In genomic region chrV:15190903-15191302, ce11 we compare ENCODE assay signal across 3 worm cellular contexts.
A peak's percentile ranks its signal among the peaks of the same experiment; 100 is the strongest.
TF ChIP-seq lines count a peak whose summit lies in the region.

Gene Y75B12B.11 (plus strand): TSS chrV:15191296.

TF ChIP-seq in whole organism, L1 larva, 84 proteins besides CTCF, POLR2A, EP300 and RAD21 (continued from another document):
- TF ChIP-seq unc-86 (tag; optimal IDR thresholded peaks at IDR 0.05; lab: Kevin White, UChicago) (peak; percentile 40), lin-14 (GFP tag; optimal IDR thresholded peaks at IDR 0.05; lab: Kevin White, UChicago) (peak; percentile 63), mdl-1 (tag; optimal IDR thresholded peaks at IDR 0.05; lab: Kevin White, UChicago) (peak in 1 of 2 experiments; percentile 51), grh-1 (GFP tag; IDR thresholded peaks at IDR 0.05; lab: Robert Waterston, UW) (peak; percentile 43; the same call in 1 of the 2 replicates), xbp-1 (tag; optimal IDR thresholded peaks at IDR 0.05; lab: Kevin White, UChicago) (peak; percentile 57), nhr-77 (tag; optimal IDR thresholded peaks at IDR 0.05; lab: Kevin White, UChicago) (peak; percentile 45), lin-39 (tag; optimal IDR thresholded peaks at IDR 0.05; lab: Kevin White, UChicago) (no peak), nhr-20 (tag; optimal IDR thresholded peaks at IDR 0.05; lab: Kevin White, UChicago) (peak; percentile 79), vab-15 (tag; optimal IDR thresholded peaks at IDR 0.05; lab: Kevin White, UChicago) (peak; percentile 20), jun-1 (tag; optimal IDR thresholded peaks at IDR 0.05; lab: Kevin White, UChicago) (peak; percentile 45), irx-1 (tag; optimal IDR thresholded peaks at IDR 0.05; lab: Kevin White, UChicago) (peak; percentile 28), ceh-88 (GFP tag; IDR thresholded peaks at IDR 0.05; lab: Robert Waterston, UW) (no peak), pqm-1 (tag; optimal IDR thresholded peaks at IDR 0.05; lab: Kevin White, UChicago) (no peak), tbx-2 (tag; optimal IDR thresholded peaks at IDR 0.05; lab: Kevin White, UChicago) (peak; percentile 66), nhr-84 (tag; optimal IDR thresholded peaks at IDR 0.05; lab: Kevin White, UChicago) (no peak), zip-4 (GFP tag; optimal IDR thresholded peaks at IDR 0.05; lab: Kevin White, UChicago) (peak; percentile 29), fos-1 (tag; optimal IDR thresholded peaks at IDR 0.05; lab: Kevin White, UChicago) (peak; percentile 16), F16B12.6 (tag; optimal IDR thresholded peaks at IDR 0.05; lab: Kevin White, UChicago) (peak; percentile 34), sptf-1 (tag; optimal IDR thresholded peaks at IDR 0.05; lab: Kevin White, UChicago) (no peak), C34B4.2 (tag; optimal IDR thresholded peaks at IDR 0.05; lab: Kevin White, UChicago) (peak; percentile 29), rnt-1 (tag; optimal IDR thresholded peaks at IDR 0.05; lab: Kevin White, UChicago) (peak; percentile 85), snpc-4 (tag; optimal IDR thresholded peaks at IDR 0.05; lab: Kevin White, UChicago) (peak; percentile 56), zag-1 (tag; optimal IDR thresholded peaks at IDR 0.05; lab: Kevin White, UChicago) (no peak), nhr-71 (tag; optimal IDR thresholded peaks at IDR 0.05; lab: Kevin White, UChicago) (peak; percentile 87), mef-2 (tag; optimal IDR thresholded peaks at IDR 0.05; lab: Kevin White, UChicago) (peak; percentile 39), lir-3 (tag; optimal IDR thresholded peaks at IDR 0.05; lab: Kevin White, UChicago; ENCODE audit: poor library complexity) (peak; percentile 51), C04F5.9 (tag; optimal IDR thresholded peaks at IDR 0.05; lab: Kevin White, UChicago) (peak; percentile 24), mep-1 (tag; optimal IDR thresholded peaks at IDR 0.05; lab: Kevin White, UChicago) (peak; percentile 79), snu-23 (GFP tag; optimal IDR thresholded peaks at IDR 0.05; lab: Kevin White, UChicago) (peak; percentile 78), dpl-1 (GFP tag; optimal IDR thresholded peaks at IDR 0.05; lab: Kevin White, UChicago) (peak; percentile 60 to 72 (median 70)), dsc-1 (tag; optimal IDR thresholded peaks at IDR 0.05; lab: Kevin White, UChicago) (peak; percentile 66), fkh-4 (tag; optimal IDR thresholded peaks at IDR 0.05; lab: Kevin White, UChicago; ENCODE audit: borderline replicate concordance) (peak; percentile 9), hlh-17 (GFP tag; optimal IDR thresholded peaks at IDR 0.05; lab: Kevin White, UChicago; ENCODE audit: borderline replicate concordance) (no peak), nhr-19 (GFP tag; conservative IDR thresholded peaks at IDR 0.05; lab: Robert Waterston, UW) (peak; percentile 71), nhr-237 (tag; optimal IDR thresholded peaks at IDR 0.05; lab: Kevin White, UChicago) (no peak), egl-13 (tag; optimal IDR thresholded peaks at IDR 0.05; lab: Kevin White, UChicago) (no peak), ztf-11 (tag; optimal IDR thresholded peaks at IDR 0.05; lab: Kevin White, UChicago) (peak in 1 of 2 experiments; percentile 33), pax-3 (tag; optimal IDR thresholded peaks at IDR 0.05; lab: Kevin White, UChicago) (peak; percentile 86), lin-13 (GFP tag; optimal IDR thresholded peaks at IDR 0.05; lab: Kevin White, UChicago) (peak; percentile 34), fkh-8 (tag; optimal IDR thresholded peaks at IDR 0.05; lab: Kevin White, UChicago) (peak; percentile 88), lin-35 (GFP tag; optimal IDR thresholded peaks at IDR 0.05; lab: Kevin White, UChicago) (peak; percentile 73 to 89), ztf-4 (tag; optimal IDR thresholded peaks at IDR 0.05; lab: Kevin White, UChicago) (peak; percentile 78)

TF ChIP-seq in whole organism, L3 larva, 47 proteins besides CTCF, POLR2A, EP300 and RAD21 (continued from another document):
- TF ChIP-seq mml-1 (tag; optimal IDR thresholded peaks at IDR 0.05; lab: Kevin White, UChicago) (no peak), mdl-1 (tag; optimal IDR thresholded peaks at IDR 0.05; lab: Kevin White, UChicago) (no peak), pqm-1 (tag; optimal IDR thresholded peaks at IDR 0.05; lab: Kevin White, UChicago) (peak; percentile 42), nhr-23 (tag; optimal IDR thresholded peaks at IDR 0.05; lab: Kevin White, UChicago) (peak; percentile 45), ceh-9 (tag; optimal IDR thresholded peaks at IDR 0.05; lab: Kevin White, UChicago) (no peak), zag-1 (tag; optimal IDR thresholded peaks at IDR 0.05; lab: Kevin White, UChicago) (no peak), nhr-25 (tag; optimal IDR thresholded peaks at IDR 0.05; lab: Kevin White, UChicago) (peak; percentile 84), sea-2 (GFP tag; optimal IDR thresholded peaks at IDR 0.05; lab: Kevin White, UChicago) (no peak), unc-62 (GFP tag; optimal IDR thresholded peaks at IDR 0.05; lab: Kevin White, UChicago) (no peak), nhr-43 (tag; optimal IDR thresholded peaks at IDR 0.05; lab: Kevin White, UChicago; ENCODE audit: poor library complexity, severe bottlenecking) (peak; percentile 75), nhr-76 (tag; optimal IDR thresholded peaks at IDR 0.05; lab: Kevin White, UChicago) (no peak), aly-2 (tag; optimal IDR thresholded peaks at IDR 0.05; lab: Kevin White, UChicago) (peak; percentile 45), fkh-10 (GFP tag; optimal IDR thresholded peaks at IDR 0.05; lab: Kevin White, UChicago) (no peak), ceh-16 (tag; optimal IDR thresholded peaks at IDR 0.05; lab: Kevin White, UChicago) (no peak), ZK546.5 (tag; optimal IDR thresholded peaks at IDR 0.05; lab: Kevin White, UChicago) (no peak), pha-4 (tag; optimal IDR thresholded peaks at IDR 0.05; lab: Kevin White, UChicago) (peak; percentile 74), ceh-82 (tag; optimal IDR thresholded peaks at IDR 0.05; lab: Kevin White, UChicago) (peak; percentile 10), egl-5 (tag; optimal IDR thresholded peaks at IDR 0.05; lab: Kevin White, UChicago) (no peak), nhr-28 (tag; optimal IDR thresholded peaks at IDR 0.05; lab: Kevin White, UChicago) (no peak), elt-3 (tag; optimal IDR thresholded peaks at IDR 0.05; lab: Kevin White, UChicago) (no peak), ama-1 (optimal IDR thresholded peaks at IDR 0.05; lab: Kevin White, UChicago) (peak; percentile 94), nhr-237 (tag; optimal IDR thresholded peaks at IDR 0.05; lab: Kevin White, UChicago) (no peak), nhr-77 (tag; optimal IDR thresholded peaks at IDR 0.05; lab: Kevin White, UChicago) (peak; percentile 34), tbx-2 (tag; optimal IDR thresholded peaks at IDR 0.05; lab: Kevin White, UChicago) (peak; percentile 82), nhr-11 (tag; optimal IDR thresholded peaks at IDR 0.05; lab: Kevin White, UChicago) (no peak), nhr-12 (tag; optimal IDR thresholded peaks at IDR 0.05; lab: Kevin White, UChicago) (no peak), skn-1 (tag; optimal IDR thresholded peaks at IDR 0.05; lab: Kevin White, UChicago) (peak; percentile 81)

TF ChIP-seq in whole organism, young adult, 124 proteins besides CTCF, POLR2A, EP300 and RAD21 (continued from another document and continues in another):
- TF ChIP-seq lin-26 (GFP tag; IDR thresholded peaks at IDR 0.05; lab: Robert Waterston, UW) (peak; percentile 99), egl-18 (GFP tag; IDR thresholded peaks at IDR 0.05; lab: Robert Waterston, UW) (peak; percentile 84), zim-3 (tag; optimal IDR thresholded peaks at IDR 0.05; lab: Kevin White, UChicago) (peak; percentile 98), cebp-1 (GFP tag; IDR thresholded peaks at IDR 0.05; lab: Robert Waterston, UW) (peak; percentile 67; the same call in 1 of the 2 replicates), cebp-1 (tag; optimal IDR thresholded peaks at IDR 0.05; lab: Kevin White, UChicago) (peak; percentile 88), mcd-1 (GFP tag; IDR thresholded peaks at IDR 0.05; lab: Robert Waterston, UW) (peak; percentile 93), F49E8.2 (tag; optimal IDR thresholded peaks at IDR 0.05; lab: Kevin White, UChicago; ENCODE audit: insufficient read depth) (peak; percentile 96), ztf-18 (tag; optimal IDR thresholded peaks at IDR 0.05; lab: Kevin White, UChicago) (peak; percentile 86), xnd-1 (tag; optimal IDR thresholded peaks at IDR 0.05; lab: Kevin White, UChicago) (peak; percentile 61), nfya-1 (tag; optimal IDR thresholded peaks at IDR 0.05; lab: Kevin White, UChicago; ENCODE audit: borderline replicate concordance, insufficient read depth) (no peak), B0336.3 (GFP tag; IDR thresholded peaks at IDR 0.05; lab: Robert Waterston, UW) (peak; percentile 98), ceh-40 (GFP tag; IDR thresholded peaks at IDR 0.05; lab: Robert Waterston, UW) (peak; percentile 94), zfh-2 (GFP tag; conservative IDR thresholded peaks at IDR 0.05; lab: Robert Waterston, UW) (peak; percentile 95), rcor-1 (GFP tag; IDR thresholded peaks at IDR 0.05; lab: Robert Waterston, UW) (peak; percentile 95), bed-1 (GFP tag; IDR thresholded peaks at IDR 0.05; lab: Robert Waterston, UW) (peak; percentile 94; the same call in 1 of the 2 replicates), K12H6.12 (tag; optimal IDR thresholded peaks at IDR 0.05; lab: Kevin White, UChicago) (peak; percentile 83), cebp-2 (GFP tag; IDR thresholded peaks at IDR 0.05; lab: Robert Waterston, UW) (peak; percentile 97), aptf-2 (GFP tag; conservative IDR thresholded peaks at IDR 0.05; lab: Robert Waterston, UW) (peak; percentile 73; the same call in 1 of the 2 replicates), F39B2.1 (GFP tag; IDR thresholded peaks at IDR 0.05; lab: Robert Waterston, UW) (peak; percentile 92), F33H1.4 (GFP tag; IDR thresholded peaks at IDR 0.05; lab: Robert Waterston, UW) (peak; percentile 62), ceh-79 (tag; optimal IDR thresholded peaks at IDR 0.05; lab: Kevin White, UChicago) (peak; percentile 97), nhr-120 (GFP tag; IDR thresholded peaks at IDR 0.05; lab: Robert Waterston, UW) (peak; percentile 96), lir-1 (GFP tag; conservative IDR thresholded peaks at IDR 0.05; lab: Robert Waterston, UW) (peak; percentile 75), ama-1 (optimal IDR thresholded peaks at IDR 0.05; lab: Kevin White, UChicago) (peak; percentile 78), ama-1 (GFP tag; optimal IDR thresholded peaks at IDR 0.05; lab: Kevin White, UChicago) (peak; percentile 93 to 95), T26A5.8 (tag; optimal IDR thresholded peaks at IDR 0.05; lab: Kevin White, UChicago) (peak; percentile 98), hrde-1 (tag; optimal IDR thresholded peaks at IDR 0.05; lab: Kevin White, UChicago; ENCODE audit: borderline replicate concordance) (peak; percentile 97), atf-7 (tag; optimal IDR thresholded peaks at IDR 0.05; lab: Kevin White, UChicago) (peak; percentile 95), madf-6 (GFP tag; IDR thresholded peaks at IDR 0.05; lab: Robert Waterston, UW) (peak; percentile 92), nfyb-1 (GFP tag; IDR thresholded peaks at IDR 0.05; lab: Robert Waterston, UW) (peak; percentile 97), sdz-38 (tag; optimal IDR thresholded peaks at IDR 0.05; lab: Kevin White, UChicago) (no peak), T07F8.4 (tag; optimal IDR thresholded peaks at IDR 0.05; lab: Kevin White, UChicago) (peak; percentile 91), nfya-2 (GFP tag; IDR thresholded peaks at IDR 0.05; lab: Robert Waterston, UW) (peak; percentile 90; the same call in 1 of the 2 replicates), fkh-3 (tag; optimal IDR thresholded peaks at IDR 0.05; lab: Kevin White, UChicago) (peak; percentile 93), repo-1 (tag; optimal IDR thresholded peaks at IDR 0.05; lab: Kevin White, UChicago) (peak; percentile 96), pbrm-1 (GFP tag; IDR thresholded peaks at IDR 0.05; lab: Robert Waterston, UW) (peak; percentile 93), somi-1 (GFP tag; optimal IDR thresholded peaks at IDR 0.05; lab: Kevin White, UChicago) (peak; percentile 61), egl-44 (GFP tag; IDR thresholded peaks at IDR 0.05; lab: Robert Waterston, UW) (peak; percentile 96), Y79H2A.3 (GFP tag; conservative IDR thresholded peaks at IDR 0.05; lab: Robert Waterston, UW) (peak; percentile 91), bed-2 (GFP tag; IDR thresholded peaks at IDR 0.05; lab: Robert Waterston, UW) (no peak; the same call in 1 of the 2 replicates), let-607 (tag; optimal IDR thresholded peaks at IDR 0.05; lab: Kevin White, UChicago) (peak; percentile 66 to 83), egrh-3 (GFP tag; IDR thresholded peaks at IDR 0.05; lab: Robert Waterston, UW) (peak; percentile 78), F57C9.4 (tag; optimal IDR thresholded peaks at IDR 0.05; lab: Kevin White, UChicago) (peak; percentile 91), akir-1 (GFP tag; optimal IDR thresholded peaks at IDR 0.05; lab: Kevin White, UChicago) (peak; percentile 40), madf-10 (tag; optimal IDR thresholded peaks at IDR 0.05; lab: Kevin White, UChicago) (peak; percentile 87), madf-8 (GFP tag; conservative IDR thresholded peaks at IDR 0.05; lab: Robert Waterston, UW) (peak; percentile 71), Y56A3A.18 (GFP tag; IDR thresholded peaks at IDR 0.05; lab: Robert Waterston, UW) (peak; percentile 98), lag-1 (GFP tag; IDR thresholded peaks at IDR 0.05; lab: Robert Waterston, UW) (0 out of 2 replicates have a peak, but pooled peaks have one; percentile 52), F57A8.1 (GFP tag; optimal IDR thresholded peaks at IDR 0.05; lab: Kevin White, UChicago) (peak; percentile 86), Y53G8AR.9 (GFP tag; conservative IDR thresholded peaks at IDR 0.05; lab: Robert Waterston, UW) (peak; percentile 95), dpff-1 (tag; optimal IDR thresholded peaks at IDR 0.05; lab: Kevin White, UChicago) (peak; percentile 72), hlh-26 (GFP tag; conservative IDR thresholded peaks at IDR 0.05; lab: Robert Waterston, UW) (0 out of 2 replicates have a peak, but pooled peaks have one; percentile 80), ztf-3 (GFP tag; optimal IDR thresholded peaks at IDR 0.05; lab: Kevin White, UChicago) (peak; percentile 46), let-526 (GFP tag; IDR thresholded peaks at IDR 0.05; lab: Robert Waterston, UW) (peak; percentile 94), ekl-4 (GFP tag; IDR thresholded peaks at IDR 0.05; lab: Robert Waterston, UW) (peak; percentile 96), F37B4.10 (GFP tag; IDR thresholded peaks at IDR 0.05; lab: Robert Waterston, UW) (peak; percentile 96), ceh-58 (GFP tag; IDR thresholded peaks at IDR 0.05; lab: Robert Waterston, UW) (peak; percentile 96), hsf-1 (GFP tag; IDR thresholded peaks at IDR 0.05; lab: Robert Waterston, UW) (peak; percentile 95), attf-3 (GFP tag; conservative IDR thresholded peaks at IDR 0.05; lab: Robert Waterston, UW) (peak; percentile 77), F23B12.7 (tag; optimal IDR thresholded peaks at IDR 0.05; lab: Kevin White, UChicago; ENCODE audit: insufficient read depth) (peak; percentile 89), hmg-1.2 (GFP tag; IDR thresholded peaks at IDR 0.05; lab: Robert Waterston, UW) (peak; percentile 85), nhr-179 (tag; optimal IDR thresholded peaks at IDR 0.05; lab: Kevin White, UChicago) (peak; percentile 81), ZK185.1 (tag; optimal IDR thresholded peaks at IDR 0.05; lab: Kevin White, UChicago; ENCODE audit: poor library complexity, severe bottlenecking) (peak; percentile 90), tbx-9 (tag; optimal IDR thresholded peaks at IDR 0.05; lab: Kevin White, UChicago; ENCODE audit: borderline replicate concordance) (peak; percentile 90), ceh-91 (GFP tag; IDR thresholded peaks at IDR 0.05; lab: Robert Waterston, UW) (peak; percentile 70), tbp1 (GFP tag; optimal IDR thresholded peaks at IDR 0.05; lab: Kevin White, UChicago) (peak; percentile 99), lin-54 (GFP tag; optimal IDR thresholded peaks at IDR 0.05; lab: Kevin White, UChicago) (peak; percentile 93), D2030.7 (GFP tag; IDR thresholded peaks at IDR 0.05; lab: Robert Waterston, UW) (peak; percentile 96), attf-5 (GFP tag; optimal IDR thresholded peaks at IDR 0.05; lab: Kevin White, UChicago) (peak; percentile 89), ztf-25 (GFP tag; IDR thresholded peaks at IDR 0.05; lab: Robert Waterston, UW) (peak; percentile 96)
